Fruit fly (Drosophila melanogaster) whole organism, wandering third instar larva: ENCODE measurements around the gene CG42656.

ENCODE experiments used
- Abd-B ChIP-seq: fragments of >200 bp; optimal IDR thresholded peaks from 2 replicates; lab custom pipeline; 2017; ENCODE audit warnings: missing biosample characterization, missing genetic modification characterization
- CG32264 ChIP-seq: fragments of 200-800 bp; sonication (Bioruptor generic); optimal IDR thresholded peaks from 2 replicates; lab custom pipeline; 2016; ENCODE audit warnings: missing biosample characterization, missing genetic modification characterization
- CG9705 ChIP-seq: fragments of 200-800 bp; sonication (Bioruptor generic); optimal IDR thresholded peaks from 2 replicates; lab custom pipeline; 2018; ENCODE audit warnings: missing biosample characterization, mild to moderate bottlenecking, missing genetic modification characterization
- CrebA ChIP-seq: fragments of 200-800 bp; sonication (Bioruptor generic); optimal IDR thresholded peaks from 2 replicates; lab custom pipeline; 2016; ENCODE audit warnings: missing biosample characterization, mild to moderate bottlenecking, missing genetic modification characterization, borderline replicate concordance
- Dfd ChIP-seq: fragments of >200 bp; optimal IDR thresholded peaks from 2 replicates; lab custom pipeline; 2017; ENCODE audit warnings: missing biosample characterization, missing genetic modification characterization
- Dif ChIP-seq: fragments of 200-275, 200-300 bp; sonication (Bioruptor generic); optimal IDR thresholded peaks from 2 replicates; lab custom pipeline; 2018; ENCODE audit warnings: missing biosample characterization, missing genetic modification characterization; ENCODE audit not compliant: partially characterized antibody
- GATAd ChIP-seq: sonication (Bioruptor generic); optimal IDR thresholded peaks from 2 replicates; lab custom pipeline; 2016; ENCODE audit warnings: missing biosample characterization, missing genetic modification characterization
- HLH106 ChIP-seq: fragments of 200-800 bp; optimal IDR thresholded peaks from 3 replicates; lab custom pipeline; 2019; ENCODE audit warnings: missing biosample characterization, mild to moderate bottlenecking, missing genetic modification characterization, moderate library complexity
- Hnf4 ChIP-seq: fragments of 200-800 bp; sonication (Bioruptor generic); optimal IDR thresholded peaks from 2 replicates; lab custom pipeline; 2016; ENCODE audit warnings: missing biosample characterization, mild to moderate bottlenecking, missing genetic modification characterization
- Hr83 ChIP-seq: fragments of 200-300 bp; sonication (Bioruptor generic); optimal IDR thresholded peaks from 2 replicates; lab custom pipeline; 2016; ENCODE audit warnings: missing biosample characterization, mild to moderate bottlenecking, missing genetic modification characterization, moderate library complexity; ENCODE audit not compliant: poor library complexity, severe bottlenecking
- Jra ChIP-seq: sonication (Bioruptor generic); optimal IDR thresholded peaks from 2 replicates; lab custom pipeline; 2016; ENCODE audit warnings: missing biosample characterization, missing genetic modification characterization
- Mio ChIP-seq: sonication (Bioruptor generic); optimal IDR thresholded peaks from 2 replicates; lab custom pipeline; 2016; ENCODE audit warnings: missing biosample characterization, missing genetic modification characterization
- Myc ChIP-seq: fragments of >200 bp; optimal IDR thresholded peaks from 2 replicates; lab custom pipeline; 2017
- N ChIP-seq: fragments of >200 bp; optimal IDR thresholded peaks from 2 replicates; lab custom pipeline; 2018; ENCODE audit warnings: missing biosample characterization, missing external identifiers, missing genetic modification characterization
- OdsH ChIP-seq: fragments of 200-800 bp; sonication (Bioruptor generic); optimal IDR thresholded peaks from 2 replicates; lab custom pipeline; 2016; ENCODE audit warnings: missing biosample characterization, mild to moderate bottlenecking, missing genetic modification characterization
- Rel ChIP-seq, 2 experiments: fragments of 200-800 bp; sonication (Bioruptor generic) in 1 of 2; optimal IDR thresholded peaks; 2 replicates in 1 of 2; 3 replicates in 1 of 2; lab custom pipeline; 2016 to 2019; ENCODE audit warnings: mild to moderate bottlenecking in 2 of 2, missing biosample characterization in 2 of 2, missing genetic modification characterization in 2 of 2, moderate library complexity in 1 of 2
- Sp1 ChIP-seq: fragments of 200-800 bp; sonication (Bioruptor generic); optimal IDR thresholded peaks from 3 replicates; lab custom pipeline; 2019; ENCODE audit warnings: missing biosample characterization, mild to moderate bottlenecking, missing genetic modification characterization, moderate library complexity
- Vsx2 ChIP-seq: fragments of 200-300, 225-300 bp; sonication (Bioruptor generic); optimal IDR thresholded peaks from 2 replicates; lab custom pipeline; 2018; ENCODE audit warnings: missing biosample characterization, missing genetic modification characterization; ENCODE audit not compliant: partially characterized antibody
- br ChIP-seq: fragments of 200-800 bp; sonication (Bioruptor generic); optimal IDR thresholded peaks from 2 replicates; lab custom pipeline; 2016; ENCODE audit warnings: missing biosample characterization, missing genetic modification characterization
- brk ChIP-seq: fragments of 200-800 bp; sonication (Bioruptor generic); optimal IDR thresholded peaks from 2 replicates; lab custom pipeline; 2016; ENCODE audit warnings: missing biosample characterization, mild to moderate bottlenecking, missing genetic modification characterization
- dl ChIP-seq, 2 experiments: fragments of 175-275, 200-275 bp in 1 of 2; fragments of 200-275 bp in 1 of 2; sonication (Bioruptor generic); optimal IDR thresholded peaks; lab custom pipeline; 2018; ENCODE audit warnings: mild to moderate bottlenecking in 2 of 2, missing biosample characterization in 2 of 2, missing genetic modification characterization in 2 of 2, moderate library complexity in 2 of 2; ENCODE audit not compliant: partially characterized antibody in 2 of 2, insufficient read depth in 1 of 2
- dmrt93B ChIP-seq: fragments of 200-800 bp; sonication (Bioruptor generic); optimal IDR thresholded peaks from 2 replicates; lab custom pipeline; 2018; ENCODE audit warnings: missing biosample characterization, mild to moderate bottlenecking, missing genetic modification characterization
- dsf ChIP-seq: sonication (Bioruptor generic); optimal IDR thresholded peaks from 2 replicates; lab custom pipeline; 2016; ENCODE audit warnings: missing biosample characterization, missing genetic modification characterization, borderline replicate concordance
- ey ChIP-seq: fragments of 200-800 bp; sonication (Bioruptor generic); optimal IDR thresholded peaks from 2 replicates; lab custom pipeline; 2016; ENCODE audit warnings: missing biosample characterization, missing genetic modification characterization
- foxo ChIP-seq, 2 experiments: fragments of 200-800 bp; sonication (Bioruptor generic); optimal IDR thresholded peaks; 2 replicates in 1 of 2; 3 replicates in 1 of 2; lab custom pipeline; 2016 to 2017; ENCODE audit warnings: missing biosample characterization in 2 of 2, missing genetic modification characterization in 2 of 2
- fru ChIP-seq: fragments of 200-800 bp; sonication (Bioruptor generic); optimal IDR thresholded peaks from 3 replicates; lab custom pipeline; 2016; ENCODE audit warnings: missing biosample characterization, mild to moderate bottlenecking, missing genetic modification characterization
- h ChIP-seq: fragments of 200-800 bp; sonication (Bioruptor generic); optimal IDR thresholded peaks from 3 replicates; lab custom pipeline; 2016; ENCODE audit warnings: missing biosample characterization, mild to moderate bottlenecking, missing genetic modification characterization
- jim ChIP-seq: fragments of 175-275, 200-325 bp; sonication (Bioruptor generic); optimal IDR thresholded peaks from 2 replicates; lab custom pipeline; 2016; ENCODE audit warnings: missing biosample characterization, mild to moderate bottlenecking, missing genetic modification characterization
- psq ChIP-seq: fragments of 200-800 bp; sonication (Bioruptor generic); optimal IDR thresholded peaks from 3 replicates; lab custom pipeline; 2017; ENCODE audit warnings: missing biosample characterization, mild to moderate bottlenecking, missing genetic modification characterization, moderate library complexity
- rgr ChIP-seq: fragments of 200-800 bp; sonication (Bioruptor generic); optimal IDR thresholded peaks from 3 replicates; lab custom pipeline; 2016; ENCODE audit warnings: missing biosample characterization, mild to moderate bottlenecking, missing genetic modification characterization
- tai ChIP-seq: sonication (Bioruptor generic); optimal IDR thresholded peaks from 2 replicates; lab custom pipeline; 2016; ENCODE audit warnings: missing biosample characterization, missing genetic modification characterization
- woc ChIP-seq: sonication (Bioruptor generic); optimal IDR thresholded peaks from 2 replicates; lab custom pipeline; 2016; ENCODE audit warnings: missing biosample characterization, mild to moderate bottlenecking, missing genetic modification characterization

Gene CG42656

dm6 chr3R:7490884-7491283 lies 2.2 kb downstream of the CG42656 start (continued):
- TF ChIP-seq N (no peak), Mio (GFP tag; lab: Kevin White, UChicago) (no peak), CG9705 (GFP tag; lab: Kevin White, UChicago) (no peak), Sp1 (GFP tag; lab: Kevin White, UChicago) (peak; percentile 64), OdsH (GFP tag; lab: Kevin White, UChicago) (peak; percentile 71), Myc (no peak), dsf (GFP tag; lab: Kevin White, UChicago) (no peak)
- TF ChIP-seq, all 38 proteins: peak for 13

- no peak for TF ChIP-seq ey
- TF ChIP-seq dl (GFP tag; optimal IDR thresholded peaks at IDR 0.05; lab: Kevin White, UChicago; ENCODE audit: insufficient read depth in 1 of 2, partially characterized antibody in 2 of 2) = no peak
- no peak for TF ChIP-seq psq (GFP tag; lab: Kevin White, UChicago)
- no peak for TF ChIP-seq Sp1 (GFP tag; lab: Kevin White, UChicago)
- no peak for TF ChIP-seq h (GFP tag; lab: Kevin White, UChicago)
- no peak for TF ChIP-seq Hr83
- no peak for TF ChIP-seq dmrt93B
- TF ChIP-seq jim (GFP tag; lab: Kevin White, UChicago) = no peak
- no peak for TF ChIP-seq CG32264
These were observed 3.2 kb downstream of the CG42656 start for dm6 chr3R:7489902-7490301.

DNA sequence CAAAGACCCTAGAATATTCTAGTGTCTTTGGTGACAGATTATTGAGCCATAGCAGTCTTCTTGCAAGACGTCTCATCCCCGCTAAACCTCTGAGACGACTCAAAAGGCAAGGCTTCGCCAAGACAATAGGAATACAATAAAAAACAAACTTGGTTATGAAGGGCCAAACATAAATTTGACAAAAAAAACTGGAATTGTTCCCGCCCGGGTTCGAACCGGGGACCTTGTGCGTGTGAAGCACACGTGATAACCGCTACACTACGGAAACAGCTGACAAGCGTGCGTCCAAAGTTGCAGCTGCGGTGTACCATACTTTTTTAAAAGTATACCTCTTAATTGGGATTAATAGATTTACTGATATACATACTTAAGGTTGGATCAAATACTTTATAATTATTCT lies 17.4 kb downstream of the CG42656 start:
- TF ChIP-seq brk (GFP tag; lab: Kevin White, UChicago) = no peak
- TF ChIP-seq Abd-B = no peak
- no peak for TF ChIP-seq HLH106 (tag; lab: Kevin White, UChicago)
- no peak for TF ChIP-seq Rel (GFP tag; optimal IDR thresholded peaks at IDR 0.05; lab: Kevin White, UChicago)
- peak; percentile 72 for TF ChIP-seq Rel (tag; optimal IDR thresholded peaks at IDR 0.05; lab: Kevin White, UChicago)
- no peak for TF ChIP-seq GATAd (GFP tag; lab: Kevin White, UChicago)

DNA sequence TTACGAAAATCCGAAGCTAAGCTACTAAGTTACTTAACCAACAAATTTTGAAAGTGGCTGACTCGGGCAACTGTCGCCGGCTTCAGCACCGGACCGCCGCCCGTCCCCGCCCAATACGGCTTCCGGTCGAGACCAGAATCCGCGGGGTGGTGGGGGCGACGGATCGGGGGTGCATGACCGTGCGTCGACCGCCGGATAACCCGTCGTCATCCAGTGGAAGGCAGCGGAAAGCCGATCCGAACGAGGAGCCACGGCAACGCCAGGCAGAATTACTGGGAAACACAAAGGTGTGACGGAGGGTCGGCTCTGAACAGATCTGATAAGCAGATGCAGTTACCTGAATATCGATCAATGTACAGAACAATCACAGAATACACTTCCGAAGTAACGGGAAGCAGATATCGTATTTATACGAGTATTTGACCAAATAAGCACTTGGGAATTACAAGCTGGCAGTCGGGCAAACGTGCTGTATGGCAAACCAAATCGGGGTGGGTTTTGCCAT lies 18.4 kb downstream of the CG42656 start:
- TF ChIP-seq psq (GFP tag; lab: Kevin White, UChicago) (peak; percentile 46), dmrt93B (peak; percentile 26), Jra (GFP tag; lab: Kevin White, UChicago) (peak; percentile 6), Dfd (GFP tag; lab: Kevin White, UChicago) (peak; percentile 54), Sp1 (GFP tag; lab: Kevin White, UChicago) (peak; percentile 83), OdsH (GFP tag; lab: Kevin White, UChicago) (peak; percentile 31), Hnf4 (GFP tag; lab: Kevin White, UChicago) (peak; percentile 59), Dif (GFP tag; lab: Kevin White, UChicago) (peak; percentile 73), Rel (GFP tag; optimal IDR thresholded peaks at IDR 0.05; lab: Kevin White, UChicago) (no peak), Rel (tag; optimal IDR thresholded peaks at IDR 0.05; lab: Kevin White, UChicago) (peak; percentile 97), jim (GFP tag; lab: Kevin White, UChicago) (peak; percentile 74), br (peak; percentile 82), rgr (GFP tag; lab: Kevin White, UChicago) (peak; percentile 58), dsf (GFP tag; lab: Kevin White, UChicago) (no peak), tai (no peak), HLH106 (tag; lab: Kevin White, UChicago) (peak; percentile 65), Abd-B (no peak), Hr83 (peak; percentile 82), Vsx2 (GFP tag; lab: Kevin White, UChicago) (no peak), h (GFP tag; lab: Kevin White, UChicago) (peak; percentile 77), foxo (GFP tag; optimal IDR thresholded peaks at IDR 0.05; lab: Kevin White, UChicago) (peak in 1 of 2 experiments; percentile 62), Myc (no peak), fru (peak; percentile 96), woc (no peak), ey (peak; percentile 32), dl (GFP tag; optimal IDR thresholded peaks at IDR 0.05; lab: Kevin White, UChicago; ENCODE audit: insufficient read depth in 1 of 2, partially characterized antibody in 2 of 2) (peak; percentile 14 to 42), CG9705 (GFP tag; lab: Kevin White, UChicago) (peak; percentile 89), CrebA (GFP tag; lab: Kevin White, UChicago) (peak; percentile 28)
